Worm (Caenorhabditis elegans) whole organism, L2 larva: Measurements from ENCODE around the gene cnc-2.

Experiments used
- R02D3.7 ChIP-seq: fragments of 150-350 bp; optimal IDR thresholded peaks from 2 replicates; lab custom pipeline; 2014; ENCODE audit warnings: missing biosample characterization, missing genetic modification characterization
- ama-1 ChIP-seq: fragments of 150-350 bp; optimal IDR thresholded peaks from 2 replicates; lab custom pipeline; 2018; ENCODE audit warnings: inconsistent platforms
- ceh-82 ChIP-seq: fragments of 150-350 bp; optimal IDR thresholded peaks from 2 replicates; lab custom pipeline; 2014; ENCODE audit warnings: missing biosample characterization, missing genetic modification characterization
- nhr-129 ChIP-seq: fragments of 150-350 bp; optimal IDR thresholded peaks from 2 replicates; lab custom pipeline; 2014; ENCODE audit warnings: missing biosample characterization, missing genetic modification characterization

DNA sequence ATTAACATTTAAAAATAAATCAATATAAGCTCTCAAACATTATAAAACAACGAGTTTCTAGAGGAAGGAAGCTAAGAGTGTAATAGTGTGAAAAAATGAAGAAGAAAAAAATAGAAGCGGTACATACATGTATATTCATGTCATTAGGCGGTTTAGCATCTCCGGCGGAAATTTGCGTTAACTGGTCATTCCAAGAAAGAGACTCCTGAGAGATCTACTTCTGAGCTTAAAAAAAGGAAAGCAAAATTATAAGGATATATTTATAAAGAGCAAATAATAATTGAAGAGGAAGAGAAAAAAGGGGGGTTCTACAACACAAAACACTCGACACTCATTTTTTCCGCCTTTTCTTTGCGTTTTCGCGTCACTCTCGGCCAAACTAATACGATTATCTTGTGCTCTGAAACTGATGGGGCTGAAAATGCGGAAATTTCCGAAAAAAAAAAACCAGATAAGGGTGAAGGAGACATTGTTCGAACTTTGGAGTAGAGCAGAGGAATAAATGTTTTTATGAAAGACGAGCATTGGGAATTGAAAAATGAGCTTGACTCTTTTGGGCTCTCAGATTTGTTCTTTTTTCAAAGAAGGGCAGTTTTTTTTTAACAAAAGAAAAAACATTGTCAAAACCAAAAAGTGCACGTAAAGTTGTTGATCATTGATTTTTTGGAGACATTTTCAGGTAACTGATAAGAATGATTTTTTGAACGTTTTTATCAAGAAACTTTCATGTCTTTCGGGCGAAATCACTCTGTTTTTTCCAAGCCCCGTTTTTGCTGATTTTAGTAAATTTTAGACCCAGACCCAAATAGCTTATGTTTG lies 35.2 kb downstream of the cnc-2 start:
- TF ChIP-seq nhr-129 (no peak), ama-1 (no peak), R02D3.7 (tag; lab: Kevin White, UChicago) (no peak), ceh-82 (tag; lab: Kevin White, UChicago) (no peak)
